Worm (Caenorhabditis elegans): ENCODE measurements around the gene C34F11.2.

Gene C34F11.2

ce11 chrII:5211970-5212369, at the start of gene C34F11.2:
Gene C34F11.2 (plus strand): TSS chrII:5212270.
- TF ChIP-seq F39B2.1 (GFP tag; IDR thresholded peaks at IDR 0.05): no peak
- no peak for TF ChIP-seq hmg-20 (GFP tag; IDR thresholded peaks at IDR 0.05)
- TF ChIP-seq zim-3 (tag; optimal IDR thresholded peaks at IDR 0.05): no peak
- no peak for TF ChIP-seq sea-2 (GFP tag; IDR thresholded peaks at IDR 0.05)
- no peak for TF ChIP-seq ceh-91 (GFP tag; IDR thresholded peaks at IDR 0.05)
- no peak for TF ChIP-seq mxl-1 (tag; optimal IDR thresholded peaks at IDR 0.05)
- TF ChIP-seq Y53F4B.3 (GFP tag; IDR thresholded peaks at IDR 0.05): no peak
- no peak for TF ChIP-seq rec-8 (tag; optimal IDR thresholded peaks at IDR 0.05)
- TF ChIP-seq akir-1 (GFP tag; optimal IDR thresholded peaks at IDR 0.05): no peak

- TF ChIP-seq attf-3 (GFP tag; conservative IDR thresholded peaks at IDR 0.05) (no peak), let-526 (GFP tag; IDR thresholded peaks at IDR 0.05) (no peak), Y67H2A.10 (GFP tag; conservative IDR thresholded peaks at IDR 0.05) (no peak), mxl-1 (tag; optimal IDR thresholded peaks at IDR 0.05) (no peak), ccch-3 (GFP tag; optimal IDR thresholded peaks at IDR 0.05) (no peak), ztf-6 (GFP tag; IDR thresholded peaks at IDR 0.05) (no peak), snpc-3.4 (tag; optimal IDR thresholded peaks at IDR 0.05) (no peak), pbrm-1 (GFP tag; IDR thresholded peaks at IDR 0.05) (no peak), Y56A3A.18 (GFP tag; IDR thresholded peaks at IDR 0.05) (no peak), snpc-1.3 (tag; optimal IDR thresholded peaks at IDR 0.05; ENCODE audit: insufficient read depth) (no peak), ZK185.1 (tag; optimal IDR thresholded peaks at IDR 0.05; ENCODE audit: poor library complexity, severe bottlenecking) (no peak), chd-7 (tag; optimal IDR thresholded peaks at IDR 0.05) (no peak), unc-130 (GFP tag; optimal IDR thresholded peaks at IDR 0.05) (no peak), aptf-3 (GFP tag; IDR thresholded peaks at IDR 0.05) (no peak), ama-1 (optimal IDR thresholded peaks at IDR 0.05) (no peak), ama-1 (GFP tag; optimal IDR thresholded peaks at IDR 0.05) (no peak), B0019.2 (GFP tag; conservative IDR thresholded peaks at IDR 0.05) (no peak), tbx-9 (tag; optimal IDR thresholded peaks at IDR 0.05; ENCODE audit: borderline replicate concordance) (no peak), T07F8.4 (tag; optimal IDR thresholded peaks at IDR 0.05) (no peak), B0035.1 (tag; optimal IDR thresholded peaks at IDR 0.05) (no peak)
These were observed 48.8 kb upstream of the C34F11.2 start, which contains the start of gene srb-5 for ce11 chrII:5163283-5163682. Gene srb-5 (minus strand): TSS chrII:5163383.

DNA sequence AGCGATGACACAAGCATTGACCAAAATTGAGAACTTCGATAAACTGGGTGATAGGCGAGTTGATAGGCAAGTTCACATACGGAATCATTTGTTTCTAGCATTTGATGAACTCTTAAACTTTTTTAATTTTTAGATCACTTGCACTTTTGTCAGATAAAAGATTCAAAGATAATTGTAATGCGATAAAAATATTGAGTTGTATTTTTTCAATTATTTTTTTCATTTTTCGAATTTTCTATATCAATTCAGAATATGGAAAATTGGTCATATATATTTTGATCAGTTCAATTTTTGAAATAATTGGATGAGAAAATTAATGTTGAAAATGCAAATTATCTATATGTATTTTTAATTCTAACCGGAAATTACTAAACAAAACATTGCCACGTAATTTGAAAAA, 45.3 kb upstream of the C34F11.2 start, which contains the start of gene srb-3:
Gene srb-3 (minus strand): TSS at position 101 of the 400 bp plus-strand sequence.
- TF ChIP-seq ztf-3 (GFP tag; optimal IDR thresholded peaks at IDR 0.05) (no peak), sdz-38 (tag; optimal IDR thresholded peaks at IDR 0.05) (no peak), hlh-26 (GFP tag; conservative IDR thresholded peaks at IDR 0.05) (no peak), egrh-3 (GFP tag; IDR thresholded peaks at IDR 0.05) (no peak), lsl-1 (GFP tag; optimal IDR thresholded peaks at IDR 0.05) (no peak), Y79H2A.3 (GFP tag; conservative IDR thresholded peaks at IDR 0.05) (no peak), nhr-80 (tag; optimal IDR thresholded peaks at IDR 0.05) (no peak), mel-28 (tag; optimal IDR thresholded peaks at IDR 0.05; ENCODE audit: borderline replicate concordance) (no peak), ets-4 (GFP tag; optimal IDR thresholded peaks at IDR 0.05) (no peak), F49E8.2 (tag; optimal IDR thresholded peaks at IDR 0.05; ENCODE audit: insufficient read depth) (no peak), T26A5.8 (tag; optimal IDR thresholded peaks at IDR 0.05) (no peak), xnd-1 (tag; optimal IDR thresholded peaks at IDR 0.05) (no peak), ztf-25 (GFP tag; IDR thresholded peaks at IDR 0.05) (no peak), aptf-3 (GFP tag; IDR thresholded peaks at IDR 0.05) (no peak), him-1 (tag; optimal IDR thresholded peaks at IDR 0.05) (no peak), nhr-120 (GFP tag; IDR thresholded peaks at IDR 0.05) (no peak), bed-1 (GFP tag; IDR thresholded peaks at IDR 0.05) (no peak), Y67H2A.10 (GFP tag; conservative IDR thresholded peaks at IDR 0.05) (no peak), Y56A3A.18 (GFP tag; IDR thresholded peaks at IDR 0.05) (no peak), unc-130 (GFP tag; optimal IDR thresholded peaks at IDR 0.05) (no peak)
